Fruit fly (Drosophila melanogaster): ENCODE data around the gene qua.
A peak's percentile ranks its signal among the peaks of the same experiment; 100 is the strongest.

The qua gene

DNA sequence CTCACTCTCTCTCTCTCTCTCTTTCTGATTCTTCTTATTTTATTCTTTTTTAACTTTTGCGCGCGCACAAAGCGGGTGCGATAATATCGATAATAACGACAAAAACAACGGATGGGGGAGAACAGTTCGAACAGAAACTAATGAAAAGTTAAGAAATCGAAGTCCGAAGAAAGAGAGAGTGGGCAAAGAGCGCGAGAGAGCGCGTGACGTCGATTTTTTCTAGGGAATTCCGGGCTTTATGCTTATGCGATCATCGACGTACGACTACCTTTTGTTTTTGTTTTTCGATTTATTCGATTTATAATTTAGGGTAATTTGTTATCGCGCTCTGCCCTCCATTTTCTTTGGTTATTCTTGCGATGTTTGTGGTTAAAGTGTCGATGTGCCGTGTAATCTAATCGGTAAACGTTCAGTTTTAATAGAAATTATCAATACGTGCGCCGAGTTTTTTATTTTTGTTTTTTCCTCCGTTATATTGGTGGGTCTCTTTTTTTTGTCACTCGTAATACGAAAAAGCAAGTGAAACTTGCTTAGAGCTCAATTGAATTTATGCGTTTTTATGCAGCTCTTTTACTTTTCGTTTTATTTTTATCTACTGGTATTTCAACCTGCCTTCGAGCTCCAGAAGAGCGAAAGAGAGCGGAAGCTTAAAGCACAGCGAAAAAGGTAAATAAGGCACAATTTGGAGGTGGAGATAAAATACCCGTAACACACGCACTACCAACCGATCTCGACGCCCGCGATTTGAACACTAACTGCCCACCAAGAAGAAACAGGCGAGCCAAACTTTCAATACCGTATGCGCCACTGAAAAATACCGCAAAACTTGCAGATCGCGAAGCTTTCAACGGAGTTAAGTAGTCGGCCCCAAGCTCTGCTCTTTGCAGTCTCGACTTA is 47.2 kb downstream of the qua start, which contains the start of gene dl (continued):
- TF ChIP-seq Xbp1 (GFP tag; optimal IDR thresholded peaks at IDR 0.05) (no peak), sens (GFP tag) (peak; percentile 80), Xrp1 (GFP tag; IDR thresholded peaks at IDR 0.05) (no peak), CG7987 (GFP tag; optimal IDR thresholded peaks at IDR 0.05) (no peak), NfI (GFP tag; optimal IDR thresholded peaks at IDR 0.05) (no peak), CG14965 (GFP tag; optimal IDR thresholded peaks at IDR 0.05; ENCODE audit: borderline replicate concordance) (no peak), CG15514 (GFP tag; optimal IDR thresholded peaks at IDR 0.05) (peak; percentile 14), CG9876 (GFP tag; optimal IDR thresholded peaks at IDR 0.05) (no peak), CG12769 (tag; optimal IDR thresholded peaks at IDR 0.05) (peak; percentile 61), CG3995 (GFP tag; optimal IDR thresholded peaks at IDR 0.05) (no peak), CG34376 (GFP tag; optimal IDR thresholded peaks at IDR 0.05) (peak; percentile 46), emc (GFP tag; optimal IDR thresholded peaks at IDR 0.05) (no peak), Ets65A (GFP tag) (no peak), repo (GFP tag; optimal IDR thresholded peaks at IDR 0.05) (peak; percentile 5), Hand (GFP tag; optimal IDR thresholded peaks at IDR 0.05) (no peak), pzg (GFP tag; optimal IDR thresholded peaks at IDR 0.05) (peak; percentile 3), CG11560 (tag; IDR thresholded peaks at IDR 0.05) (peak; percentile 47; the same call in 1 of the 3 replicates), sima (GFP tag; optimal IDR thresholded peaks at IDR 0.05) (no peak), CG2199 (GFP tag; IDR thresholded peaks at IDR 0.05) (peak; percentile 13; the same call in 1 of the 3 replicates), Sox102F (GFP tag; optimal IDR thresholded peaks at IDR 0.05) (peak; percentile 27), CG10565 (GFP tag; optimal IDR thresholded peaks at IDR 0.05) (no peak), Atf-2 (GFP tag; optimal IDR thresholded peaks at IDR 0.05) (no peak), Sin3A (optimal IDR thresholded peaks at IDR 0.05) (no peak), Deaf1 (tag; optimal IDR thresholded peaks at IDR 0.05) (no peak), trem (tag; optimal IDR thresholded peaks at IDR 0.05) (no peak), Hey (tag; optimal IDR thresholded peaks at IDR 0.05) (no peak), CG12942 (GFP tag; optimal IDR thresholded peaks at IDR 0.05) (no peak), Gsc (GFP tag; IDR thresholded peaks at IDR 0.05) (no peak), Optix (GFP tag; IDR thresholded peaks at IDR 0.05) (no peak), CG10543 (GFP tag; optimal IDR thresholded peaks at IDR 0.05) (no peak), chn (GFP tag; optimal IDR thresholded peaks at IDR 0.05) (no peak), ash1 (GFP tag; optimal IDR thresholded peaks at IDR 0.05) (no peak), CG11456 (GFP tag; IDR thresholded peaks at IDR 0.05) (0 out of 3 replicates have a peak, but pooled peaks have one; percentile 7), chinmo (GFP tag; IDR thresholded peaks at IDR 0.05; ENCODE audit: partially characterized antibody) (peak; percentile 85; the same call in 3 of the 4 replicates), NFAT (GFP tag; IDR thresholded peaks at IDR 0.05) (peak; percentile 46; the same call in 1 of the 2 replicates), Dbx (GFP tag; IDR thresholded peaks at IDR 0.05) (peak; percentile 11; the same call in 1 of the 3 replicates), ind (GFP tag; optimal IDR thresholded peaks at IDR 0.05) (no peak), CG10979 (tag; optimal IDR thresholded peaks at IDR 0.05) (no peak), row (GFP tag; IDR thresholded peaks at IDR 0.05) (peak; percentile 55; the same call in 2 of the 3 replicates), CG15011 (GFP tag; optimal IDR thresholded peaks at IDR 0.05) (no peak), usp (GFP tag; optimal IDR thresholded peaks at IDR 0.05) (no peak), nerfin-2 (GFP tag; IDR thresholded peaks at IDR 0.05; ENCODE audit: partially characterized antibody) (peak; percentile 37; the same call in 1 of the 2 replicates), CG18599 (GFP tag; optimal IDR thresholded peaks at IDR 0.05) (peak; percentile 2), nau (GFP tag; optimal IDR thresholded peaks at IDR 0.05) (peak; percentile 23), salm (tag; optimal IDR thresholded peaks at IDR 0.05) (no peak), Opbp (GFP tag; IDR thresholded peaks at IDR 0.05; ENCODE audit: partially characterized antibody) (no peak), lab (GFP tag; optimal IDR thresholded peaks at IDR 0.05) (peak; percentile 40), CG14710 (tag; optimal IDR thresholded peaks at IDR 0.05) (no peak), ken (GFP tag; IDR thresholded peaks at IDR 0.05) (no peak)
